Comparison of ENCODE assay signal across 7 worm cellular contexts in genomic region chrII:14479583-14480245, ce11.
A peak's percentile ranks its signal among the peaks of the same experiment; 100 is the strongest.
TF ChIP-seq lines count a peak whose summit lies in the region.

Gene C13B4.1, minus strand, starts transcription at chrII:14479633.

TF ChIP-seq in whole organism, L1 larva, 84 proteins besides CTCF, POLR2A, EP300 and RAD21:
- peak; percentile 31 to 85 for TF ChIP-seq lin-35 (GFP tag; optimal IDR thresholded peaks at IDR 0.05; lab: Kevin White, UChicago)
- peak; percentile 45 to 76 (median 57) for TF ChIP-seq dpl-1 (GFP tag; optimal IDR thresholded peaks at IDR 0.05; lab: Kevin White, UChicago)
- peak; percentile 76 to 96 for TF ChIP-seq efl-1 (optimal IDR thresholded peaks at IDR 0.05; lab: Kevin White, UChicago)
- peak; percentile 75 to 96 for TF ChIP-seq efl-1 (GFP tag; optimal IDR thresholded peaks at IDR 0.05 in 1 of 2; lab: Kevin White, UChicago)
- TF ChIP-seq C34B4.2 (tag; optimal IDR thresholded peaks at IDR 0.05; lab: Kevin White, UChicago) = no peak
- TF ChIP-seq sptf-1 (tag; optimal IDR thresholded peaks at IDR 0.05; lab: Kevin White, UChicago) = no peak
- peak; percentile 71 for TF ChIP-seq nhr-85 (tag; lab: Kevin White, UChicago)
- peak; percentile 59 for TF ChIP-seq hpl-2 (GFP tag; optimal IDR thresholded peaks at IDR 0.05; lab: Kevin White, UChicago)
- no peak for TF ChIP-seq fos-1 (tag; optimal IDR thresholded peaks at IDR 0.05; lab: Kevin White, UChicago)
TF ChIP-seq in whole organism, L1 larva: peak in this region for 5.

TF ChIP-seq in whole organism, L2 larva, 48 proteins besides CTCF, POLR2A, EP300 and RAD21:
- TF ChIP-seq mab-5 (tag; optimal IDR thresholded peaks at IDR 0.05; lab: Kevin White, UChicago) (no peak), nhr-129 (tag; optimal IDR thresholded peaks at IDR 0.05; lab: Kevin White, UChicago) (no peak), gmeb-1 (tag; optimal IDR thresholded peaks at IDR 0.05; lab: Kevin White, UChicago) (peak; percentile 6), ztf-1 (GFP tag; conservative IDR thresholded peaks at IDR 0.05; lab: Robert Waterston, UW) (no peak)

TF ChIP-seq in whole organism, L4 larva, 104 proteins besides CTCF, POLR2A, EP300 and RAD21 (continues in another document):
- TF ChIP-seq snpc-1.2 (GFP tag; IDR thresholded peaks at IDR 0.05; lab: Robert Waterston, UW) (0 out of 2 replicates have a peak, but pooled peaks have one; percentile 47), sdz-12 (GFP tag; optimal IDR thresholded peaks at IDR 0.05; lab: Kevin White, UChicago) (no peak), vab-7 (GFP tag; IDR thresholded peaks at IDR 0.05; lab: Robert Waterston, UW) (0 out of 2 replicates have a peak, but pooled peaks have one; percentile 19), nhr-42 (GFP tag; IDR thresholded peaks at IDR 0.05; lab: Robert Waterston, UW) (no peak), Y48G9A.11 (GFP tag; IDR thresholded peaks at IDR 0.05; lab: Robert Waterston, UW) (peak; percentile 48; the same call in 1 of the 2 replicates), dpl-1 (GFP tag; optimal IDR thresholded peaks at IDR 0.05; lab: Kevin White, UChicago) (peak; percentile 23), unc-130 (GFP tag; optimal IDR thresholded peaks at IDR 0.05; lab: Kevin White, UChicago) (peak; percentile 52), mes-2 (tag; optimal IDR thresholded peaks at IDR 0.05; lab: Kevin White, UChicago; ENCODE audit: poor library complexity, severe bottlenecking) (peak; percentile 75), mxl-3 (GFP tag; optimal IDR thresholded peaks at IDR 0.05; lab: Kevin White, UChicago) (no peak), ceh-44 (GFP tag; IDR thresholded peaks at IDR 0.05; lab: Robert Waterston, UW) (0 out of 2 replicates have a peak, but pooled peaks have one; percentile 9), jun-1 (tag; optimal IDR thresholded peaks at IDR 0.05; lab: Kevin White, UChicago) (no peak), F49E8.2 (tag; optimal IDR thresholded peaks at IDR 0.05; lab: Kevin White, UChicago; ENCODE audit: borderline replicate concordance) (peak; percentile 68), lin-38 (GFP tag; IDR thresholded peaks at IDR 0.05; lab: Robert Waterston, UW) (peak; percentile 93), R02D3.7 (tag; optimal IDR thresholded peaks at IDR 0.05; lab: Kevin White, UChicago) (no peak)

TF ChIP-seq in whole organism, late embryonic, 69 proteins besides CTCF, POLR2A, EP300 and RAD21:
- peak; percentile 27 for TF ChIP-seq C08G9.2 (tag; optimal IDR thresholded peaks at IDR 0.05; lab: Kevin White, UChicago)
- peak; percentile 9 for TF ChIP-seq zip-5 (tag; optimal IDR thresholded peaks at IDR 0.05; lab: Kevin White, UChicago)
- no peak for TF ChIP-seq ztf-16 (tag; optimal IDR thresholded peaks at IDR 0.05; lab: Kevin White, UChicago)
- peak; percentile 16 for TF ChIP-seq ceh-31 (tag; optimal IDR thresholded peaks at IDR 0.05; lab: Kevin White, UChicago)
- no peak for TF ChIP-seq rnt-1 (tag; optimal IDR thresholded peaks at IDR 0.05; lab: Kevin White, UChicago)
- TF ChIP-seq tbx-2 (tag; optimal IDR thresholded peaks at IDR 0.05; lab: Kevin White, UChicago) = peak; percentile 38
- TF ChIP-seq ahr-1 (tag; optimal IDR thresholded peaks at IDR 0.05; lab: Kevin White, UChicago) = no peak
- no peak for TF ChIP-seq pha-4 (tag; optimal IDR thresholded peaks at IDR 0.05; lab: Kevin White, UChicago)
- TF ChIP-seq F13H6.1 (tag; optimal IDR thresholded peaks at IDR 0.05; lab: Kevin White, UChicago) = no peak
- no peak for TF ChIP-seq pat-9 (tag; optimal IDR thresholded peaks at IDR 0.05; lab: Kevin White, UChicago)
- TF ChIP-seq syd-9 (tag; optimal IDR thresholded peaks at IDR 0.05; lab: Kevin White, UChicago) = no peak
- TF ChIP-seq sox-2 (GFP tag; IDR thresholded peaks at IDR 0.05; lab: Robert Waterston, UW) = no peak
TF ChIP-seq in whole organism, late embryonic: peak in this region for 4.

TF ChIP-seq in whole organism, midembryonic, 9 proteins besides CTCF, POLR2A, EP300 and RAD21:
- TF ChIP-seq T22C8.4 (GFP tag; IDR thresholded peaks at IDR 0.05; lab: Robert Waterston, UW) (no peak), klf-2 (GFP tag; conservative IDR thresholded peaks at IDR 0.05; lab: Robert Waterston, UW) (no peak), med-1 (GFP tag; optimal IDR thresholded peaks at IDR 0.05; lab: Kevin White, UChicago; ENCODE audit: insufficient read depth) (no peak), tab-1 (GFP tag; IDR thresholded peaks at IDR 0.05; lab: Robert Waterston, UW) (no peak), flt-1 (GFP tag; IDR thresholded peaks at IDR 0.05; lab: Robert Waterston, UW) (no peak), ztf-23 (GFP tag; IDR thresholded peaks at IDR 0.05; lab: Robert Waterston, UW) (0 out of 2 replicates have a peak, but pooled peaks have one; percentile 9), ztf-29 (GFP tag; IDR thresholded peaks at IDR 0.05; lab: Robert Waterston, UW) (no peak), cog-1 (tag; optimal IDR thresholded peaks at IDR 0.05; lab: Kevin White, UChicago) (no peak)

TF ChIP-seq in whole organism, mixed stage, embryonic, 35 proteins besides CTCF, POLR2A, EP300 and RAD21:
- TF ChIP-seq mep-1 (tag; optimal IDR thresholded peaks at IDR 0.05; lab: Kevin White, UChicago) (peak; percentile 34), mls-2 (tag; optimal IDR thresholded peaks at IDR 0.05; lab: Kevin White, UChicago) (no peak)
TF ChIP-seq in whole organism, mixed stage, embryonic: peak in this region for 1.

TF ChIP-seq in whole organism, young adult, 124 proteins besides CTCF, POLR2A, EP300 and RAD21:
- TF ChIP-seq ztf-6 (GFP tag; IDR thresholded peaks at IDR 0.05; lab: Robert Waterston, UW) (no peak), F33H1.4 (GFP tag; IDR thresholded peaks at IDR 0.05; lab: Robert Waterston, UW) (peak; percentile 75), rcor-1 (GFP tag; IDR thresholded peaks at IDR 0.05; lab: Robert Waterston, UW) (peak; percentile 67), efl-1 (GFP tag; optimal IDR thresholded peaks at IDR 0.05; lab: Kevin White, UChicago) (peak; percentile 92), unc-130 (GFP tag; optimal IDR thresholded peaks at IDR 0.05; lab: Kevin White, UChicago) (peak; percentile 49), pbrm-1 (GFP tag; IDR thresholded peaks at IDR 0.05; lab: Robert Waterston, UW) (0 out of 2 replicates have a peak, but pooled peaks have one; percentile 34), madf-8 (GFP tag; conservative IDR thresholded peaks at IDR 0.05; lab: Robert Waterston, UW) (peak; percentile 39), ztf-22 (GFP tag; optimal IDR thresholded peaks at IDR 0.05; lab: Kevin White, UChicago) (no peak), dox-1 (GFP tag; IDR thresholded peaks at IDR 0.05; lab: Robert Waterston, UW) (peak; percentile 67), ceh-58 (GFP tag; IDR thresholded peaks at IDR 0.05; lab: Robert Waterston, UW) (no peak), B0261.1 (tag; optimal IDR thresholded peaks at IDR 0.05; lab: Kevin White, UChicago) (no peak), snpc-4 (GFP tag; optimal IDR thresholded peaks at IDR 0.05; lab: Kevin White, UChicago) (no peak), snpc-4 (tag; optimal IDR thresholded peaks at IDR 0.05; lab: Kevin White, UChicago) (peak in 1 of 4 experiments; percentile 16), pha-4 (tag; optimal IDR thresholded peaks at IDR 0.05; lab: Kevin White, UChicago) (no peak), ceh-91 (GFP tag; IDR thresholded peaks at IDR 0.05; lab: Robert Waterston, UW) (peak; percentile 61), snpc-3.4 (tag; optimal IDR thresholded peaks at IDR 0.05; lab: Kevin White, UChicago) (peak; percentile 36), F23B12.7 (tag; optimal IDR thresholded peaks at IDR 0.05; lab: Kevin White, UChicago; ENCODE audit: insufficient read depth) (peak; percentile 41), madf-6 (GFP tag; IDR thresholded peaks at IDR 0.05; lab: Robert Waterston, UW) (peak; percentile 80), tbp1 (GFP tag; optimal IDR thresholded peaks at IDR 0.05; lab: Kevin White, UChicago) (peak; percentile 26), xnd-1 (tag; optimal IDR thresholded peaks at IDR 0.05; lab: Kevin White, UChicago) (peak; percentile 50), ceh-100 (GFP tag; IDR thresholded peaks at IDR 0.05; lab: Robert Waterston, UW) (peak; percentile 98), lin-35 (GFP tag; optimal IDR thresholded peaks at IDR 0.05; lab: Kevin White, UChicago) (peak in 2 of 3 experiments; percentile 11 to 55), sptf-2 (GFP tag; optimal IDR thresholded peaks at IDR 0.05; lab: Kevin White, UChicago) (no peak), him-1 (tag; optimal IDR thresholded peaks at IDR 0.05; lab: Kevin White, UChicago) (peak; percentile 11), C06A6.2 (GFP tag; conservative IDR thresholded peaks at IDR 0.05; lab: Robert Waterston, UW) (no peak), D2030.7 (GFP tag; IDR thresholded peaks at IDR 0.05; lab: Robert Waterston, UW) (peak; percentile 90), lin-54 (GFP tag; optimal IDR thresholded peaks at IDR 0.05; lab: Kevin White, UChicago) (peak; percentile 97), F49E8.2 (tag; optimal IDR thresholded peaks at IDR 0.05; lab: Kevin White, UChicago; ENCODE audit: insufficient read depth) (peak; percentile 37), lsl-1 (GFP tag; optimal IDR thresholded peaks at IDR 0.05; lab: Kevin White, UChicago) (peak; percentile 75), dpl-1 (GFP tag; optimal IDR thresholded peaks at IDR 0.05; lab: Kevin White, UChicago) (peak; percentile 68), mcd-1 (GFP tag; IDR thresholded peaks at IDR 0.05; lab: Robert Waterston, UW) (peak; percentile 94)
TF ChIP-seq in whole organism, young adult: peak in this region for 23.
